1 fruit fly cellular context compared by ENCODE assay signal in the genomic region with DNA sequence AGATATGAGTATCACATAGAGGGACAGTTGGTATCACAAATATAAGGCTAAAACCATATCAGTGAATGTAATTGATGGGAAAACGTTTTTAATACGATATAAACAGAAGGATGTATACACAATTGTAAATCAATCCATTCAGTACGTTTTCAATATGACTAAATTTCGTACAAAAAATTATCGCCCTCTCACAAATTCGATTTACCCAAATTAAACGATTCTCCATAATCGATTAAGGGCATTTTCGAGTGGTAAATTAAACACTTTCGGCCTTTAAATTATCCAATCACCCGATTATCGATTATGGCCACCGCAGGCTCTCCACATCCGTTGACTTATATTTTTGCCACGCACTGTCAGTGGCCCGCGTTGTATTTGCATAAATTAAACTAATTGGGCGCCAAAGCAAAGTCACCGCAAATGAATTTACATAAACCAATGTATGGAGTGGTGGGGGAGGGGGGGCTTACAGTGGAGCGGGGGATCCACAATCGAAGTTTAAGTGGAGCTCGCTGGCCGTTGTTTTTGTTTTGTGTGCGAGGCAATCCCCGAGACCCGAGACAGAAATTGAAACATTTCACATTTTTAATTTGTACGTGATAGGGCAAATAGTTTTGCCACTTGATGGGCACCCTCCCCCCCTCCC.
TF ChIP-seq lines count a peak whose summit lies in the region.

No protein-coding gene starts in this region.

TF ChIP-seq in whole organism, embryonic, 481 proteins besides CTCF, POLR2A, EP300 and RAD21 (continued from another document):
- peak; percentile 31 for TF ChIP-seq CG4424 (GFP tag; optimal IDR thresholded peaks at IDR 0.05; lab: Kevin White, UChicago)
- peak; percentile 29 for TF ChIP-seq pum (GFP tag; optimal IDR thresholded peaks at IDR 0.05; lab: Kevin White, UChicago)
- TF ChIP-seq CG6654 (GFP tag; optimal IDR thresholded peaks at IDR 0.05; lab: Kevin White, UChicago): no peak
- TF ChIP-seq CG9609 (GFP tag; optimal IDR thresholded peaks at IDR 0.05; lab: Kevin White, UChicago): peak; percentile 59
- TF ChIP-seq CG8359 (GFP tag; optimal IDR thresholded peaks at IDR 0.05; lab: Kevin White, UChicago; ENCODE audit: borderline replicate concordance): no peak
- TF ChIP-seq CG18619 (GFP tag; optimal IDR thresholded peaks at IDR 0.05; lab: Kevin White, UChicago): peak; percentile 35
- TF ChIP-seq Camta (GFP tag; optimal IDR thresholded peaks at IDR 0.05; lab: Kevin White, UChicago): no peak
- TF ChIP-seq dm (GFP tag; optimal IDR thresholded peaks at IDR 0.05; lab: Kevin White, UChicago): no peak
- TF ChIP-seq CG15269 (tag; optimal IDR thresholded peaks at IDR 0.05; lab: Kevin White, UChicago): peak; percentile 58
- TF ChIP-seq Sox100B (GFP tag; optimal IDR thresholded peaks at IDR 0.05; lab: Kevin White, UChicago): peak; percentile 52
- TF ChIP-seq CG7357 (GFP tag; IDR thresholded peaks at IDR 0.05; lab: Robert Waterston, UW): no peak
- peak; percentile 59 for TF ChIP-seq abd-A (tag; optimal IDR thresholded peaks at IDR 0.05; lab: Kevin White, UChicago)
- TF ChIP-seq Sox102F (GFP tag; optimal IDR thresholded peaks at IDR 0.05; lab: Kevin White, UChicago): peak; percentile 58
- peak; percentile 39 for TF ChIP-seq CG18599 (GFP tag; optimal IDR thresholded peaks at IDR 0.05; lab: Kevin White, UChicago)
- peak; percentile 48 for TF ChIP-seq CG18262 (tag; optimal IDR thresholded peaks at IDR 0.05; lab: Kevin White, UChicago)
- TF ChIP-seq lmd (GFP tag; IDR thresholded peaks at IDR 0.05; lab: Robert Waterston, UW): peak; percentile 70
- TF ChIP-seq CG14667 (GFP tag; IDR thresholded peaks at IDR 0.05; lab: Robert Waterston, UW): no peak
- no peak for TF ChIP-seq knrl (GFP tag; IDR thresholded peaks at IDR 0.05; lab: Robert Waterston, UW; ENCODE audit: partially characterized antibody)
- peak; percentile 86 for TF ChIP-seq Awh (GFP tag; IDR thresholded peaks at IDR 0.05; lab: Robert Waterston, UW)
- no peak for TF ChIP-seq Six4 (GFP tag; optimal IDR thresholded peaks at IDR 0.05; lab: Kevin White, UChicago)
- TF ChIP-seq pho (GFP tag; optimal IDR thresholded peaks at IDR 0.05; lab: Kevin White, UChicago): peak; percentile 22
- TF ChIP-seq cg (GFP tag; optimal IDR thresholded peaks at IDR 0.05; lab: Kevin White, UChicago): no peak
- peak; percentile 96 for TF ChIP-seq vvl (GFP tag; IDR thresholded peaks at IDR 0.05; lab: Robert Waterston, UW)
- peak; percentile 7 for TF ChIP-seq Ssrp (tag; optimal IDR thresholded peaks at IDR 0.05; lab: Kevin White, UChicago)
- TF ChIP-seq CG6254 (GFP tag; optimal IDR thresholded peaks at IDR 0.05; lab: Kevin White, UChicago): peak; percentile 0
- TF ChIP-seq Side (GFP tag; optimal IDR thresholded peaks at IDR 0.05; lab: Kevin White, UChicago): peak; percentile 9
- TF ChIP-seq Nf-YB (GFP tag; optimal IDR thresholded peaks at IDR 0.05; lab: Kevin White, UChicago): peak; percentile 1
- TF ChIP-seq CG10147 (GFP tag; optimal IDR thresholded peaks at IDR 0.05; lab: Kevin White, UChicago): peak; percentile 47
- no peak for TF ChIP-seq CG8478 (optimal IDR thresholded peaks at IDR 0.05; lab: Kevin White, UChicago)
- peak; percentile 15 for TF ChIP-seq CG15011 (GFP tag; optimal IDR thresholded peaks at IDR 0.05; lab: Kevin White, UChicago)
- TF ChIP-seq CG12769 (tag; optimal IDR thresholded peaks at IDR 0.05; lab: Kevin White, UChicago): peak; percentile 78
- no peak for TF ChIP-seq CG4854 (GFP tag; optimal IDR thresholded peaks at IDR 0.05; lab: Kevin White, UChicago)
- TF ChIP-seq Ptx1 (GFP tag; IDR thresholded peaks at IDR 0.05; lab: Robert Waterston, UW): peak; percentile 60
- peak; percentile 11 for TF ChIP-seq CG1603 (tag; optimal IDR thresholded peaks at IDR 0.05; lab: Kevin White, UChicago)
- TF ChIP-seq Eip74EF (GFP tag; optimal IDR thresholded peaks at IDR 0.05; lab: Kevin White, UChicago): peak in 1 of 2 experiments; percentile 48
- peak; percentile 3 for TF ChIP-seq Hr3 (GFP tag; optimal IDR thresholded peaks at IDR 0.05; lab: Kevin White, UChicago)
- no peak for TF ChIP-seq Kr (GFP tag; optimal IDR thresholded peaks at IDR 0.05; lab: Kevin White, UChicago)
- peak; percentile 34 for TF ChIP-seq HLH54F (GFP tag; optimal IDR thresholded peaks at IDR 0.05; lab: Kevin White, UChicago)
- TF ChIP-seq esg (GFP tag; conservative IDR thresholded peaks at IDR 0.05; lab: Robert Waterston, UW): peak; percentile 32
- no peak for TF ChIP-seq ken (GFP tag; IDR thresholded peaks at IDR 0.05; lab: Robert Waterston, UW)
- TF ChIP-seq Chrac-16 (GFP tag; optimal IDR thresholded peaks at IDR 0.05; lab: Kevin White, UChicago): peak; percentile 26
- TF ChIP-seq CG10274 (GFP tag; optimal IDR thresholded peaks at IDR 0.05; lab: Kevin White, UChicago): peak; percentile 3
- TF ChIP-seq org-1 (GFP tag; optimal IDR thresholded peaks at IDR 0.05; lab: Kevin White, UChicago): peak; percentile 46
- peak; percentile 21 for TF ChIP-seq CG11398 (GFP tag; optimal IDR thresholded peaks at IDR 0.05; lab: Kevin White, UChicago)
- TF ChIP-seq CG17829 (tag; optimal IDR thresholded peaks at IDR 0.05; lab: Kevin White, UChicago): peak; percentile 5
- peak; percentile 56 for TF ChIP-seq CG3281 (GFP tag; optimal IDR thresholded peaks at IDR 0.05; lab: Kevin White, UChicago)
- peak; percentile 48 to 56 for TF ChIP-seq Pdp1 (GFP tag; optimal IDR thresholded peaks at IDR 0.05; lab: Kevin White, UChicago)
- peak; percentile 2 for TF ChIP-seq D19A (tag; optimal IDR thresholded peaks at IDR 0.05; lab: Kevin White, UChicago)
- TF ChIP-seq cwo (GFP tag; optimal IDR thresholded peaks at IDR 0.05; lab: Kevin White, UChicago): peak; percentile 63
- no peak for TF ChIP-seq bowl (GFP tag; IDR thresholded peaks at IDR 0.05; lab: Robert Waterston, UW)
- no peak for TF ChIP-seq CG9797 (GFP tag; optimal IDR thresholded peaks at IDR 0.05; lab: Kevin White, UChicago)
- TF ChIP-seq fd3F (GFP tag; optimal IDR thresholded peaks at IDR 0.05; lab: Kevin White, UChicago): peak; percentile 36
- peak; percentile 11 for TF ChIP-seq CG8388 (GFP tag; optimal IDR thresholded peaks at IDR 0.05; lab: Kevin White, UChicago)
- peak; percentile 57 for TF ChIP-seq CG6689 (GFP tag; IDR thresholded peaks at IDR 0.05; lab: Robert Waterston, UW)
- no peak for TF ChIP-seq zen2 (GFP tag; IDR thresholded peaks at IDR 0.05; lab: Robert Waterston, UW; ENCODE audit: partially characterized antibody)
- peak; percentile 40; the same call in 1 of the 2 replicates for TF ChIP-seq ssp (GFP tag; IDR thresholded peaks at IDR 0.05; lab: Robert Waterston, UW)
- TF ChIP-seq CG13775 (GFP tag; optimal IDR thresholded peaks at IDR 0.05; lab: Kevin White, UChicago): peak; percentile 21
- TF ChIP-seq Ets65A (GFP tag; lab: Kevin White, UChicago): peak; percentile 93
- TF ChIP-seq dysf (GFP tag; IDR thresholded peaks at IDR 0.05; lab: Robert Waterston, UW): peak; percentile 81
- TF ChIP-seq exex (tag; optimal IDR thresholded peaks at IDR 0.05; lab: Kevin White, UChicago): peak; percentile 8
- peak; percentile 30 for TF ChIP-seq Myb (GFP tag; optimal IDR thresholded peaks at IDR 0.05; lab: Kevin White, UChicago)
- TF ChIP-seq lilli (GFP tag; optimal IDR thresholded peaks at IDR 0.05; lab: Kevin White, UChicago): peak; percentile 56
- no peak for TF ChIP-seq ab (GFP tag; optimal IDR thresholded peaks at IDR 0.05; lab: Kevin White, UChicago)
- TF ChIP-seq caup (GFP tag; optimal IDR thresholded peaks at IDR 0.05; lab: Kevin White, UChicago; ENCODE audit: severe bottlenecking): peak; percentile 29
- no peak for TF ChIP-seq NK7.1 (GFP tag; optimal IDR thresholded peaks at IDR 0.05; lab: Kevin White, UChicago)
- no peak for TF ChIP-seq HLH4C (GFP tag; IDR thresholded peaks at IDR 0.05; lab: Robert Waterston, UW; ENCODE audit: partially characterized antibody)
- peak; percentile 61 for TF ChIP-seq al (GFP tag; IDR thresholded peaks at IDR 0.05; lab: Robert Waterston, UW)
- TF ChIP-seq crol (GFP tag; IDR thresholded peaks at IDR 0.05; lab: Robert Waterston, UW): peak; percentile 81
- peak in 1 of 2 experiments; percentile 19 for TF ChIP-seq Hr78 (GFP tag; optimal IDR thresholded peaks at IDR 0.05; lab: Kevin White, UChicago)
- TF ChIP-seq Hr51 (GFP tag; optimal IDR thresholded peaks at IDR 0.05; lab: Kevin White, UChicago): peak in 1 of 2 experiments; percentile 75
- TF ChIP-seq pb (GFP tag; optimal IDR thresholded peaks at IDR 0.05; lab: Kevin White, UChicago): peak; percentile 43
- no peak for TF ChIP-seq CG6854 (GFP tag; optimal IDR thresholded peaks at IDR 0.05; lab: Kevin White, UChicago)
- peak; percentile 49 for TF ChIP-seq PHDP (tag; optimal IDR thresholded peaks at IDR 0.05; lab: Kevin White, UChicago)
- no peak for TF ChIP-seq CG3838 (GFP tag; optimal IDR thresholded peaks at IDR 0.05; lab: Kevin White, UChicago)
- TF ChIP-seq Dip3 (GFP tag; optimal IDR thresholded peaks at IDR 0.05; lab: Kevin White, UChicago): peak; percentile 27
- no peak for TF ChIP-seq nerfin-1 (tag; optimal IDR thresholded peaks at IDR 0.05; lab: Kevin White, UChicago)
- TF ChIP-seq CG17361 (GFP tag; IDR thresholded peaks at IDR 0.05; lab: Robert Waterston, UW): peak; percentile 80
- peak; percentile 56 for TF ChIP-seq Nf-YC (tag; optimal IDR thresholded peaks at IDR 0.05; lab: Kevin White, UChicago)
- peak; percentile 19 for TF ChIP-seq CG1602 (GFP tag; optimal IDR thresholded peaks at IDR 0.05; lab: Kevin White, UChicago)
- no peak for TF ChIP-seq NC2α (GFP tag; optimal IDR thresholded peaks at IDR 0.05; lab: Kevin White, UChicago)
- TF ChIP-seq C15 (GFP tag; IDR thresholded peaks at IDR 0.05; lab: Robert Waterston, UW): no peak
- peak; percentile 16 for TF ChIP-seq CG8281 (tag; optimal IDR thresholded peaks at IDR 0.05; lab: Kevin White, UChicago)
- TF ChIP-seq Jarid2 (GFP tag; optimal IDR thresholded peaks at IDR 0.05; lab: Kevin White, UChicago): no peak
- TF ChIP-seq z (GFP tag; IDR thresholded peaks at IDR 0.05; lab: Robert Waterston, UW): no peak
- peak; percentile 83 for TF ChIP-seq Med (GFP tag; lab: Kevin White, UChicago)
- TF ChIP-seq MBD-R2 (GFP tag; IDR thresholded peaks at IDR 0.05; lab: Robert Waterston, UW): no peak
- TF ChIP-seq CG6813 (GFP tag; optimal IDR thresholded peaks at IDR 0.05; lab: Kevin White, UChicago): peak; percentile 10
- peak; percentile 56 for TF ChIP-seq mam (GFP tag; optimal IDR thresholded peaks at IDR 0.05; lab: Kevin White, UChicago)
- TF ChIP-seq CG1233 (GFP tag; optimal IDR thresholded peaks at IDR 0.05; lab: Kevin White, UChicago): peak; percentile 37
- TF ChIP-seq bcd (GFP tag; optimal IDR thresholded peaks at IDR 0.05; lab: Kevin White, UChicago): peak; percentile 55
- TF ChIP-seq zfh2 (GFP tag; optimal IDR thresholded peaks at IDR 0.05; lab: Kevin White, UChicago): peak; percentile 57
- TF ChIP-seq trem (tag; optimal IDR thresholded peaks at IDR 0.05; lab: Kevin White, UChicago): no peak
- TF ChIP-seq ara (GFP tag; IDR thresholded peaks at IDR 0.05; lab: Robert Waterston, UW): no peak
- TF ChIP-seq Trl (optimal IDR thresholded peaks at IDR 0.05; lab: Kevin White, UChicago): no peak
- TF ChIP-seq Trl (GFP tag; optimal IDR thresholded peaks at IDR 0.05; lab: Kevin White, UChicago): peak; percentile 26
- peak; percentile 44 for TF ChIP-seq unpg (GFP tag; optimal IDR thresholded peaks at IDR 0.05; lab: Kevin White, UChicago)
- peak; percentile 47 for TF ChIP-seq CG8924 (tag; optimal IDR thresholded peaks at IDR 0.05; lab: Kevin White, UChicago)
- peak; percentile 41 for TF ChIP-seq shn (GFP tag; optimal IDR thresholded peaks at IDR 0.05; lab: Kevin White, UChicago)
- peak; percentile 62 for TF ChIP-seq sd (tag; optimal IDR thresholded peaks at IDR 0.05; lab: Kevin White, UChicago)
- TF ChIP-seq stc (GFP tag; IDR thresholded peaks at IDR 0.05; lab: Robert Waterston, UW): no peak; the same call in 1 of the 2 replicates
- TF ChIP-seq zen (tag; optimal IDR thresholded peaks at IDR 0.05; lab: Kevin White, UChicago): no peak
- TF ChIP-seq CG4730 (GFP tag; IDR thresholded peaks at IDR 0.05; lab: Robert Waterston, UW): no peak
- peak; percentile 56 for TF ChIP-seq Xbp1 (GFP tag; optimal IDR thresholded peaks at IDR 0.05; lab: Kevin White, UChicago)
- TF ChIP-seq sens (GFP tag; lab: Kevin White, UChicago): peak; percentile 81
- no peak for TF ChIP-seq CG13123 (GFP tag; optimal IDR thresholded peaks at IDR 0.05; lab: Kevin White, UChicago)
- peak; percentile 14 for TF ChIP-seq CG12299 (tag; optimal IDR thresholded peaks at IDR 0.05; lab: Kevin White, UChicago)
- TF ChIP-seq yki (optimal IDR thresholded peaks at IDR 0.05; lab: Kevin White, UChicago): no peak
- peak; percentile 65 for TF ChIP-seq CG12659 (GFP tag; optimal IDR thresholded peaks at IDR 0.05; lab: Kevin White, UChicago)
- TF ChIP-seq Hmr (GFP tag; optimal IDR thresholded peaks at IDR 0.05; lab: Kevin White, UChicago): peak; percentile 64
- TF ChIP-seq CG10462 (GFP tag; optimal IDR thresholded peaks at IDR 0.05; lab: Kevin White, UChicago): no peak
- peak; percentile 24; the same call in 1 of the 2 replicates for TF ChIP-seq Xrp1 (GFP tag; IDR thresholded peaks at IDR 0.05; lab: Robert Waterston, UW)
- TF ChIP-seq ems (GFP tag; optimal IDR thresholded peaks at IDR 0.05; lab: Kevin White, UChicago): peak; percentile 21
- no peak for TF ChIP-seq CG17359 (tag; optimal IDR thresholded peaks at IDR 0.05; lab: Kevin White, UChicago)
- TF ChIP-seq kay (GFP tag; optimal IDR thresholded peaks at IDR 0.05; lab: Kevin White, UChicago): peak; percentile 45
- no peak for TF ChIP-seq Ravus (GFP tag; IDR thresholded peaks at IDR 0.05; lab: Robert Waterston, UW)
- TF ChIP-seq eve (GFP tag; optimal IDR thresholded peaks at IDR 0.05; lab: Kevin White, UChicago): peak in 1 of 2 experiments; percentile 80
- TF ChIP-seq sr (GFP tag; IDR thresholded peaks at IDR 0.05; lab: Robert Waterston, UW): 0 out of 3 replicates have a peak, but pooled peaks have one; percentile 57
- peak; percentile 28 for TF ChIP-seq eyg (GFP tag; optimal IDR thresholded peaks at IDR 0.05; lab: Kevin White, UChicago)
- TF ChIP-seq CG4282 (GFP tag; optimal IDR thresholded peaks at IDR 0.05; lab: Kevin White, UChicago): no peak
TF ChIP-seq in whole organism, embryonic: peak in this region for 179.
